Fruit fly (Drosophila melanogaster) whole organism, embryonic: ENCODE results near the gene mRpS31.
A peak's percentile ranks its signal among the peaks of the same experiment; 100 is the strongest.

Experiments
- Adf1 ChIP-seq: fragments of 200-800 bp; sonication (Bioruptor generic); IDR thresholded peaks from 2 replicates; pipeline ENCODE4 v1.3.6; 2022; ENCODE audit warnings: missing biosample characterization, missing genetic modification characterization
- CG10366 ChIP-seq: fragments of 200-800 bp; sonication (Bioruptor generic); IDR thresholded peaks from 2 replicates; pipeline ENCODE4 v1.3.6; 2022; ENCODE audit warnings: missing biosample characterization, missing genetic modification characterization
- CG10654 ChIP-seq: fragments of 200-800 bp; sonication (Bioruptor generic); optimal IDR thresholded peaks from 2 replicates; lab custom pipeline; 2016; ENCODE audit warnings: missing biosample characterization, missing genetic modification characterization
- CG11398 ChIP-seq: fragments of 200-800 bp; sonication (Bioruptor generic); optimal IDR thresholded peaks from 2 replicates; lab custom pipeline; 2016; ENCODE audit warnings: missing biosample characterization, missing genetic modification characterization
- CG13775 ChIP-seq: fragments of 200-800 bp; sonication (Bioruptor generic); optimal IDR thresholded peaks from 3 replicates; lab custom pipeline; 2017; ENCODE audit warnings: missing biosample characterization, mild to moderate bottlenecking, missing genetic modification characterization
- CG17385 ChIP-seq: fragments of 200-800 bp; sonication (Bioruptor generic); optimal IDR thresholded peaks from 3 replicates; lab custom pipeline; 2018; ENCODE audit warnings: missing biosample characterization, mild to moderate bottlenecking, missing genetic modification characterization
- CG2712 ChIP-seq: fragments of 200-800 bp; optimal IDR thresholded peaks from 3 replicates; lab custom pipeline; 2019; ENCODE audit warnings: missing biosample characterization, mild to moderate bottlenecking, missing genetic modification characterization, moderate library complexity
- CG30431 ChIP-seq: fragments of 200-800 bp; sonication (Bioruptor generic); optimal IDR thresholded peaks from 2 replicates; lab custom pipeline; 2017; ENCODE audit warnings: missing biosample characterization, missing genetic modification characterization
- CG3726 ChIP-seq: fragments of 200-800 bp; sonication (Bioruptor generic); IDR thresholded peaks from 3 replicates; pipeline ENCODE4, ENCODE4 v1.3.6; 2022; ENCODE audit warnings: missing biosample characterization, missing genetic modification characterization
- CG3995 ChIP-seq: fragments of 200-800 bp; sonication (Bioruptor generic); optimal IDR thresholded peaks from 3 replicates; lab custom pipeline; 2016; ENCODE audit warnings: missing biosample characterization, missing genetic modification characterization
- CG4360 ChIP-seq: fragments of 200-800 bp; sonication (Bioruptor generic); IDR thresholded peaks from 2 replicates; pipeline ENCODE4 v1.3.6; 2022; ENCODE audit warnings: missing biosample characterization, missing genetic modification characterization
- CG6175 ChIP-seq: fragments of 200-800 bp; sonication (Bioruptor generic); IDR thresholded peaks from 3 replicates; pipeline ENCODE4 v1.3.6; 2022; ENCODE audit warnings: missing biosample characterization, missing genetic modification characterization
- CG6854 ChIP-seq: fragments of 200-800 bp; sonication (Bioruptor generic); optimal IDR thresholded peaks from 3 replicates; lab custom pipeline; 2017; ENCODE audit warnings: missing biosample characterization, mild to moderate bottlenecking, missing genetic modification characterization
- CG7357 ChIP-seq: fragments of 200-800 bp; sonication (Bioruptor generic); IDR thresholded peaks from 3 replicates; pipeline ENCODE4 v1.3.6; 2022; ENCODE audit warnings: missing biosample characterization, missing genetic modification characterization
- CG7963 ChIP-seq: fragments of 200-800 bp; sonication (Bioruptor generic); IDR thresholded peaks from 3 replicates; pipeline ENCODE4 v1.3.6; 2022; ENCODE audit warnings: missing biosample characterization, missing genetic modification characterization; ENCODE audit not compliant: partially characterized antibody
- CG7987 ChIP-seq: fragments of 200-800 bp; sonication (Bioruptor generic); optimal IDR thresholded peaks from 2 replicates; lab custom pipeline; 2018; ENCODE audit warnings: missing biosample characterization, mild to moderate bottlenecking, missing genetic modification characterization, moderate library complexity
- CHES-1-like ChIP-seq: fragments of 200-800 bp; sonication (Bioruptor generic); optimal IDR thresholded peaks from 2 replicates; lab custom pipeline; 2016; ENCODE audit warnings: missing biosample characterization, missing genetic modification characterization
- CTCF ChIP-seq: fragments of 200-800 bp; sonication (Bioruptor generic); optimal IDR thresholded peaks from 2 replicates; lab custom pipeline; 2017; ENCODE audit warnings: missing biosample characterization, mild to moderate bottlenecking, missing genetic modification characterization, moderate library complexity
- Chrac-16 ChIP-seq: fragments of 200-800 bp; sonication (Bioruptor generic); optimal IDR thresholded peaks from 3 replicates; lab custom pipeline; 2016; ENCODE audit warnings: missing biosample characterization, missing genetic modification characterization
- Dll ChIP-seq: fragments of 200-800 bp; sonication (Bioruptor generic); IDR thresholded peaks from 4 replicates; pipeline ENCODE4 v1.3.6; 2022; ENCODE audit warnings: missing biosample characterization, missing genetic modification characterization; ENCODE audit not compliant: partially characterized antibody
- E2f2 ChIP-seq: fragments of 200-800 bp; sonication (Bioruptor generic); IDR thresholded peaks from 2 replicates; pipeline ENCODE4 v1.3.6; 2022; ENCODE audit warnings: missing biosample characterization, missing genetic modification characterization
- Ets97D ChIP-seq: fragments of 200-800 bp; sonication (Bioruptor generic); optimal IDR thresholded peaks from 3 replicates; lab custom pipeline; 2016; ENCODE audit warnings: missing biosample characterization, missing genetic modification characterization
- HHEX ChIP-seq: fragments of 200-800 bp; sonication (Bioruptor generic); optimal IDR thresholded peaks from 3 replicates; lab custom pipeline; 2017; ENCODE audit warnings: missing biosample characterization, mild to moderate bottlenecking, missing genetic modification characterization, missing genetic modification reagents
- HLH54F ChIP-seq: fragments of 200-800 bp; sonication (Bioruptor generic); optimal IDR thresholded peaks from 3 replicates; lab custom pipeline; 2016; ENCODE audit warnings: missing biosample characterization, missing genetic modification characterization
- Hsf ChIP-seq: fragments of 200-800 bp; sonication (Bioruptor generic); optimal IDR thresholded peaks from 3 replicates; lab custom pipeline; 2016; ENCODE audit warnings: missing biosample characterization, missing genetic modification characterization
- Lhr ChIP-seq: fragments of 200-800 bp; sonication (Bioruptor generic); optimal IDR thresholded peaks from 3 replicates; lab custom pipeline; 2017; ENCODE audit warnings: mild to moderate bottlenecking, missing biosample characterization, missing genetic modification reagents, missing genetic modification characterization
- Mad ChIP-seq: fragments of 200-800 bp; sonication (Bioruptor generic); optimal IDR thresholded peaks from 2 replicates; lab custom pipeline; 2016; ENCODE audit warnings: missing biosample characterization, missing genetic modification characterization
- Max ChIP-seq: fragments of 200-800 bp; sonication (Bioruptor generic); optimal IDR thresholded peaks from 2 replicates; lab custom pipeline; 2016; ENCODE audit warnings: missing biosample characterization, mild to moderate bottlenecking, missing genetic modification characterization
- Med ChIP-seq: fragments of 200-800 bp; sonication (Bioruptor generic); peaks from one replicate; lab custom pipeline; 2016; ENCODE audit warnings: missing biosample characterization, missing genetic modification characterization, mild to moderate bottlenecking, inconsistent platforms, moderate library complexity
- Usf ChIP-seq: fragments of 200-800 bp; sonication (Bioruptor generic); optimal IDR thresholded peaks from 2 replicates; lab custom pipeline; 2017; ENCODE audit warnings: missing genotype, missing biosample characterization, missing genetic modification characterization
- ase ChIP-seq: fragments of 200-800 bp; sonication (Bioruptor generic); IDR thresholded peaks from 3 replicates; pipeline ENCODE4 v1.3.6; 2022; ENCODE audit warnings: missing biosample characterization, missing genetic modification characterization
- ash1 ChIP-seq: fragments of 200-800 bp; sonication (Bioruptor generic); optimal IDR thresholded peaks from 2 replicates; lab custom pipeline; 2018; ENCODE audit warnings: missing biosample characterization, mild to moderate bottlenecking, missing genetic modification characterization
- ato ChIP-seq: fragments of 200-800 bp; sonication (Bioruptor generic); IDR thresholded peaks from 2 replicates; pipeline ENCODE4 v1.3.6; 2022; ENCODE audit warnings: missing biosample characterization, missing genetic modification characterization; ENCODE audit not compliant: partially characterized antibody
- btn ChIP-seq: fragments of 200-800 bp; sonication (Bioruptor generic); optimal IDR thresholded peaks from 2 replicates; lab custom pipeline; 2016; ENCODE audit warnings: missing biosample characterization, missing genetic modification characterization
- cwo ChIP-seq: fragments of 200-800 bp; sonication (Bioruptor generic); optimal IDR thresholded peaks from 3 replicates; lab custom pipeline; 2017; ENCODE audit warnings: missing biosample characterization, missing genetic modification characterization, mild to moderate bottlenecking, moderate library complexity, missing genetic modification reagents
- dysf ChIP-seq: fragments of 200-800 bp; sonication (Bioruptor generic); IDR thresholded peaks from 3 replicates; pipeline ENCODE4 v1.3.6; 2022; ENCODE audit warnings: missing biosample characterization, missing genetic modification characterization
- fd64A ChIP-seq: fragments of 200-800 bp; sonication (Bioruptor generic); optimal IDR thresholded peaks from 3 replicates; lab custom pipeline; 2018; ENCODE audit warnings: missing biosample characterization, mild to moderate bottlenecking, missing genetic modification characterization
- ftz-f1 ChIP-seq: fragments of 200-800 bp; sonication (Bioruptor generic); optimal IDR thresholded peaks from 2 replicates; lab custom pipeline; 2016; ENCODE audit warnings: missing biosample characterization, missing genetic modification characterization
- gcm ChIP-seq: fragments of 200-800 bp; sonication (Bioruptor generic); optimal IDR thresholded peaks from 2 replicates; lab custom pipeline; 2019; ENCODE audit warnings: missing biosample characterization, mild to moderate bottlenecking, missing genetic modification characterization, moderate library complexity
- gem ChIP-seq: fragments of 200-800 bp; sonication (Bioruptor generic); optimal IDR thresholded peaks from 2 replicates; lab custom pipeline; 2019; ENCODE audit warnings: missing biosample characterization, mild to moderate bottlenecking, missing genetic modification characterization, moderate library complexity
- gfzf ChIP-seq: fragments of 200-800 bp; sonication (Bioruptor generic); optimal IDR thresholded peaks from 2 replicates; lab custom pipeline; 2016; ENCODE audit warnings: missing biosample characterization, mild to moderate bottlenecking, missing genetic modification characterization, moderate library complexity
- lilli ChIP-seq: fragments of 200-800 bp; sonication (Bioruptor generic); optimal IDR thresholded peaks from 3 replicates; lab custom pipeline; 2016; ENCODE audit warnings: missing biosample characterization, missing genetic modification characterization
- lola ChIP-seq, 3 experiments: fragments of >200 bp in 2 of 3; fragments of 200-800 bp in 1 of 3; sonication (Bioruptor generic) in 1 of 3; optimal IDR thresholded peaks; 2 replicates each; lab custom pipeline; 2017 to 2019; ENCODE audit warnings: missing biosample characterization in 3 of 3, missing genetic modification characterization in 3 of 3, mild to moderate bottlenecking in 1 of 3, moderate library complexity in 1 of 3
- peb ChIP-seq: fragments of 200-800 bp; sonication (Bioruptor generic); IDR thresholded peaks from 2 replicates; pipeline ENCODE4 v1.3.6; 2022; ENCODE audit warnings: missing biosample characterization, missing genetic modification characterization
- phol ChIP-seq: fragments of 200-800 bp; sonication (Bioruptor generic); optimal IDR thresholded peaks from 3 replicates; lab custom pipeline; 2018; ENCODE audit warnings: missing biosample characterization, mild to moderate bottlenecking, missing genetic modification characterization, moderate library complexity
- pum ChIP-seq: fragments of 200-800 bp; sonication (Bioruptor generic); optimal IDR thresholded peaks from 2 replicates; lab custom pipeline; 2016; ENCODE audit warnings: missing biosample characterization, missing genetic modification characterization
- sug ChIP-seq: fragments of 200-800 bp; optimal IDR thresholded peaks from 2 replicates; lab custom pipeline; 2019; ENCODE audit warnings: missing biosample characterization, mild to moderate bottlenecking, missing genetic modification characterization, moderate library complexity
- tap ChIP-seq: fragments of 200-800 bp; optimal IDR thresholded peaks from 3 replicates; lab custom pipeline; 2019; ENCODE audit warnings: missing biosample characterization, mild to moderate bottlenecking, missing genetic modification characterization, moderate library complexity
- trem ChIP-seq: fragments of 200-800 bp; optimal IDR thresholded peaks from 3 replicates; lab custom pipeline; 2019; ENCODE audit warnings: missing biosample characterization, mild to moderate bottlenecking, missing genetic modification characterization, moderate library complexity
- unc-4 ChIP-seq: fragments of 200-800 bp; sonication (Bioruptor generic); IDR thresholded peaks from 2 replicates; pipeline ENCODE4 v1.3.6; 2022; ENCODE audit warnings: missing biosample characterization, missing genetic modification characterization; ENCODE audit not compliant: partially characterized antibody

Gene mRpS31

dm6 chr3L:15987635-15988034 lies 17.4 kb upstream of the mRpS31 start, which contains the start of gene PolD1 (continued):
- peak; percentile 50 for TF ChIP-seq E2f2 (GFP tag; lab: Robert Waterston, UW)
- no peak for TF ChIP-seq CG17385
- no peak for TF ChIP-seq dysf (GFP tag; lab: Robert Waterston, UW)
- no peak for TF ChIP-seq fd64A
- no peak for TF ChIP-seq Max (GFP tag; lab: Kevin White, UChicago)
- peak; percentile 55 for TF ChIP-seq gfzf (GFP tag; lab: Kevin White, UChicago)
- TF ChIP-seq ftz-f1 (GFP tag; lab: Kevin White, UChicago): no peak
- TF ChIP-seq Med: peak; percentile 16
- TF ChIP-seq Chrac-16 (GFP tag; lab: Kevin White, UChicago): peak; percentile 5
- no peak for TF ChIP-seq cwo (GFP tag; lab: Kevin White, UChicago)
- TF ChIP-seq CG7987 (GFP tag; lab: Kevin White, UChicago): no peak

DNA sequence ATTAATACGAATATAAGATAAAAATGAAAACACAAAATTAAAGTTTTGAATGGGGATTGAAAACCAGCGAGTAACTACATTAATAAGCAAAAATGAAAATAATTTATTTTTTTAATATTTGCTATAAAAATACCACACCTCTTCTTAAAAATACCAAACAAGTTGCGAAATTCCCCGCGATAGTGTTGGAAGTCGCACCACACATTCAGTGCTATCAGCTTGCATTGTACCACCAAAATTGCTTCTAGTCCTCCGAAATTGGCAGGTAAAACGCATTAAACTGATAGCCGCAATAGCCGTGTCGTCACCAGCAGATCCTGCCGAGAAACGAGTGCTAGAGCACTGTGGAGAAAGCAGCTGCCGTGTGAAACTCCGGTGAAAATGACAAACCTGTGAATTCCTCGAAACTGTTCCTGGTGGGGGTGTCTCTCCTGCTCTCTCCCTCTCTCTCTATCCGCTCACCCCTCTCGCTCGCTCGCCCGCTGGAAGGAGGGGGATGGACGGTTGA lies 16.9 kb upstream of the mRpS31 start, which contains the start of gene Hip14:
TSS of gene Hip14 (plus strand) at position 198 of the 508 bp plus-strand sequence.
- no peak for TF ChIP-seq CG4360 (GFP tag; lab: Robert Waterston, UW)
- no peak for TF ChIP-seq pum (GFP tag; lab: Kevin White, UChicago)
- TF ChIP-seq gem: no peak
- no peak for TF ChIP-seq CHES-1-like
- peak; percentile 46 for TF ChIP-seq Ets97D (GFP tag; lab: Kevin White, UChicago)
- TF ChIP-seq CG10366 (GFP tag; lab: Robert Waterston, UW): no peak
- no peak for TF ChIP-seq CG10654 (GFP tag; lab: Kevin White, UChicago)
- TF ChIP-seq CG7357: no peak
- TF ChIP-seq ato (GFP tag; lab: Robert Waterston, UW): 0 out of 2 replicates have a peak, but pooled peaks have one; percentile 12
- TF ChIP-seq Dll (GFP tag; lab: Robert Waterston, UW): 0 out of 4 replicates have a peak, but pooled peaks have one; percentile 17
- peak; percentile 0 for TF ChIP-seq HLH54F (GFP tag; lab: Kevin White, UChicago)
- peak; percentile 37 for TF ChIP-seq phol (tag; lab: Kevin White, UChicago)
- no peak for TF ChIP-seq Mad (GFP tag; lab: Kevin White, UChicago)
- peak; percentile 86 for TF ChIP-seq CG3995 (GFP tag; lab: Kevin White, UChicago)
- peak; percentile 16 for TF ChIP-seq CG13775 (GFP tag; lab: Kevin White, UChicago)
- no peak for TF ChIP-seq ash1
- TF ChIP-seq CG7963: no peak
- TF ChIP-seq ftz-f1 (GFP tag; lab: Kevin White, UChicago): peak; percentile 20
- no peak for TF ChIP-seq CG6175
- no peak for TF ChIP-seq CG30431
- TF ChIP-seq CG2712 (tag; lab: Kevin White, UChicago): peak; percentile 22
- TF ChIP-seq Usf (GFP tag; lab: Kevin White, UChicago): no peak
- no peak for TF ChIP-seq ase
- no peak for TF ChIP-seq CG3726
- TF ChIP-seq CG6854 (GFP tag; lab: Kevin White, UChicago): no peak
- peak; percentile 42; the same call in 1 of the 2 replicates for TF ChIP-seq unc-4 (GFP tag; lab: Robert Waterston, UW)
- TF ChIP-seq CTCF: peak; percentile 18
- no peak for TF ChIP-seq peb (GFP tag; lab: Robert Waterston, UW)
- TF ChIP-seq lola (GFP tag; optimal IDR thresholded peaks at IDR 0.05; lab: Kevin White, UChicago): peak in 1 of 3 experiments; percentile 25
- no peak for TF ChIP-seq btn (GFP tag; lab: Kevin White, UChicago)
- peak; percentile 64 for TF ChIP-seq trem (tag; lab: Kevin White, UChicago)
- peak; percentile 8 for TF ChIP-seq lilli (GFP tag; lab: Kevin White, UChicago)
- no peak for TF ChIP-seq tap (tag; lab: Kevin White, UChicago)
- TF ChIP-seq Hsf (GFP tag; lab: Kevin White, UChicago): no peak
- TF ChIP-seq gcm: no peak
- peak; percentile 16 for TF ChIP-seq sug
- TF ChIP-seq HHEX (GFP tag; lab: Kevin White, UChicago): no peak
- peak; percentile 42 for TF ChIP-seq Lhr (GFP tag; lab: Kevin White, UChicago)
- peak; percentile 16; the same call in 1 of the 2 replicates for TF ChIP-seq Adf1 (GFP tag; lab: Robert Waterston, UW)
- TF ChIP-seq CG11398 (GFP tag; lab: Kevin White, UChicago): no peak
